Worm (Caenorhabditis elegans) whole organism, L1 larva: Measurements from ENCODE around the gene C45B2.3.

Source experiments
- C04F5.9 ChIP-seq: sonication (generic microtip); optimal IDR thresholded peaks from 2 replicates; lab custom pipeline; 2016; ENCODE audit warnings: missing genetic modification characterization, missing compliant biosample characterization
- C34B4.2 ChIP-seq: sonication (generic microtip); optimal IDR thresholded peaks from 2 replicates; lab custom pipeline; 2017; ENCODE audit warnings: mild to moderate bottlenecking, missing genetic modification characterization, missing compliant biosample characterization
- Y116A8C.19 ChIP-seq: sonication (generic microtip); optimal IDR thresholded peaks from 2 replicates; lab custom pipeline; 2016; ENCODE audit warnings: missing compliant biosample characterization, missing genetic modification characterization, borderline replicate concordance
- aha-1 ChIP-seq: fragments of 150-350 bp; optimal IDR thresholded peaks from 2 replicates; lab custom pipeline; 2014; ENCODE audit warnings: missing biosample characterization, missing genetic modification characterization
- aly-2 ChIP-seq: fragments of 150-350 bp; optimal IDR thresholded peaks from 2 replicates; lab custom pipeline; 2014; ENCODE audit warnings: missing biosample characterization, missing genetic modification characterization
- blmp-1 ChIP-seq: fragments of 150-350 bp; optimal IDR thresholded peaks from 2 replicates; lab custom pipeline; 2014; ENCODE audit warnings: missing biosample characterization, missing genetic modification characterization
- ceh-63 ChIP-seq: fragments of 200-800 bp; sonication (Bioruptor generic); optimal IDR thresholded peaks from 2 replicates; lab custom pipeline; 2018; ENCODE audit warnings: mild to moderate bottlenecking, missing genetic modification characterization, missing compliant biosample characterization
- ceh-8 ChIP-seq: fragments of 200-800 bp; sonication (Bioruptor generic); optimal IDR thresholded peaks from 2 replicates; lab custom pipeline; 2018; ENCODE audit warnings: mild to moderate bottlenecking, missing genetic modification characterization, moderate library complexity, missing compliant biosample characterization
- ceh-88 ChIP-seq: fragments of 200-800 bp; sonication (Bioruptor generic); IDR thresholded peaks from 2 replicates; pipeline ENCODE4 v1.3.6; 2022; ENCODE audit warnings: missing genetic modification characterization, missing compliant biosample characterization
- ceh-90 ChIP-seq: sonication (generic microtip); optimal IDR thresholded peaks from 2 replicates; lab custom pipeline; 2016; ENCODE audit warnings: missing genetic modification characterization, missing compliant biosample characterization
- dpl-1 ChIP-seq, 3 experiments: fragments of 150-350 bp in 2 of 3; sonication (generic microtip) in 1 of 3; optimal IDR thresholded peaks; 2 replicates each; lab custom pipeline; 2014 to 2017; ENCODE audit warnings: missing biosample characterization in 3 of 3, missing genetic modification characterization in 3 of 3, missing genetic modification reagents in 3 of 3
- egl-13 ChIP-seq: sonication (generic microtip); optimal IDR thresholded peaks from 2 replicates; lab custom pipeline; 2016; ENCODE audit warnings: missing genotype, missing genetic modification reagents, missing genetic modification characterization, missing compliant biosample characterization
- fkh-10 ChIP-seq: sonication (generic microtip); optimal IDR thresholded peaks from 2 replicates; lab custom pipeline; 2017; ENCODE audit warnings: missing biosample characterization, missing genetic modification reagents, missing genetic modification characterization
- fos-1 ChIP-seq: fragments of 150-350 bp; optimal IDR thresholded peaks from 2 replicates; lab custom pipeline; 2014; ENCODE audit warnings: missing biosample characterization, missing genetic modification characterization
- hlh-17 ChIP-seq: fragments of 200-800 bp; sonication (Bioruptor generic); optimal IDR thresholded peaks from 2 replicates; lab custom pipeline; 2018; ENCODE audit warnings: missing genetic modification characterization, mild to moderate bottlenecking, missing compliant biosample characterization, moderate library complexity, borderline replicate concordance
- hpl-2 ChIP-seq: fragments of 150-350 bp; optimal IDR thresholded peaks from 2 replicates; lab custom pipeline; 2014; ENCODE audit warnings: missing biosample characterization, missing genetic modification reagents, missing genetic modification characterization
- isw-1 ChIP-seq: fragments of 200-800 bp; sonication (Bioruptor generic); IDR thresholded peaks from 2 replicates; pipeline ENCODE4 v1.3.6; 2022; ENCODE audit warnings: missing genetic modification characterization, missing compliant biosample characterization
- lin-13 ChIP-seq: fragments of 150-350 bp; optimal IDR thresholded peaks from 2 replicates; lab custom pipeline; 2014; ENCODE audit warnings: missing biosample characterization, missing genetic modification reagents, missing genetic modification characterization
- lin-14 ChIP-seq: fragments of 200-800 bp; sonication (Bioruptor generic); optimal IDR thresholded peaks from 2 replicates; lab custom pipeline; 2018; ENCODE audit warnings: mild to moderate bottlenecking, missing genetic modification characterization, moderate library complexity, missing compliant biosample characterization
- lin-35 ChIP-seq, 2 experiments: fragments of 150-350 bp; optimal IDR thresholded peaks; 2 replicates each; lab custom pipeline; 2014; ENCODE audit warnings: missing biosample characterization in 2 of 2, missing genetic modification characterization in 2 of 2, missing genetic modification reagents in 2 of 2
- lin-39 ChIP-seq: fragments of 150-350 bp; optimal IDR thresholded peaks from 2 replicates; lab custom pipeline; 2014; ENCODE audit warnings: missing biosample characterization, missing genetic modification reagents, missing genetic modification characterization
- lsy-2 ChIP-seq, 2 experiments: fragments of 150-350 bp; optimal IDR thresholded peaks; 2 replicates each; lab custom pipeline; 2014; ENCODE audit warnings: missing biosample characterization in 2 of 2, missing genetic modification characterization in 2 of 2
- mab-9 ChIP-seq: fragments of 200-800 bp; sonication (Bioruptor generic); IDR thresholded peaks from 2 replicates; pipeline ENCODE4 v1.3.6; 2022; ENCODE audit warnings: missing genetic modification reagents, missing genetic modification characterization, missing compliant biosample characterization
- mep-1 ChIP-seq: fragments of 150-350 bp; optimal IDR thresholded peaks from 2 replicates; lab custom pipeline; 2014; ENCODE audit warnings: missing biosample characterization, missing genetic modification characterization
- nhr-11 ChIP-seq: fragments of 150-350 bp; optimal IDR thresholded peaks from 2 replicates; lab custom pipeline; 2014; ENCODE audit warnings: missing biosample characterization, missing genetic modification characterization
- nhr-20 ChIP-seq: sonication (generic microtip); optimal IDR thresholded peaks from 2 replicates; lab custom pipeline; 2016; ENCODE audit warnings: mild to moderate bottlenecking, missing genetic modification characterization, missing compliant biosample characterization
- nhr-237 ChIP-seq: fragments of 150-350 bp; optimal IDR thresholded peaks from 2 replicates; lab custom pipeline; 2014; ENCODE audit warnings: missing biosample characterization, missing genetic modification characterization
- nhr-28 ChIP-seq: fragments of 150-350 bp; optimal IDR thresholded peaks from 2 replicates; lab custom pipeline; 2014; ENCODE audit warnings: missing biosample characterization, missing genetic modification characterization
- nhr-47 ChIP-seq: sonication (generic microtip); optimal IDR thresholded peaks from 2 replicates; lab custom pipeline; 2016; ENCODE audit warnings: mild to moderate bottlenecking, missing genetic modification characterization, moderate library complexity, missing compliant biosample characterization
- nhr-71 ChIP-seq: sonication (generic microtip); optimal IDR thresholded peaks from 2 replicates; lab custom pipeline; 2016; ENCODE audit warnings: mild to moderate bottlenecking, missing genetic modification characterization, moderate library complexity, missing compliant biosample characterization
- nhr-76 ChIP-seq: sonication (generic microtip); optimal IDR thresholded peaks from 2 replicates; lab custom pipeline; 2017; ENCODE audit warnings: missing biosample characterization, missing genetic modification characterization
- nhr-77 ChIP-seq: fragments of 150-350 bp; optimal IDR thresholded peaks from 2 replicates; lab custom pipeline; 2014; ENCODE audit warnings: missing biosample characterization, missing genetic modification characterization
- nhr-84 ChIP-seq: sonication (generic microtip); optimal IDR thresholded peaks from 2 replicates; lab custom pipeline; 2017; ENCODE audit warnings: missing biosample characterization, missing genetic modification characterization
- nhr-85 ChIP-seq: sonication (generic microtip); peaks from one replicate; lab custom pipeline; 2016; ENCODE audit warnings: missing genetic modification characterization, inconsistent platforms, missing compliant biosample characterization
- nhr-90 ChIP-seq: sonication (generic microtip); optimal IDR thresholded peaks from 2 replicates; lab custom pipeline; 2016; ENCODE audit warnings: mild to moderate bottlenecking, missing genetic modification characterization, missing compliant biosample characterization; ENCODE audit not compliant: poor library complexity
- pag-3 ChIP-seq: sonication (generic microtip); optimal IDR thresholded peaks from 2 replicates; lab custom pipeline; 2017; ENCODE audit warnings: missing genetic modification characterization, mild to moderate bottlenecking, missing compliant biosample characterization, antibody characterized with exemption, borderline replicate concordance; ENCODE audit not compliant: insufficient read depth
- pqm-1 ChIP-seq: sonication (generic microtip); optimal IDR thresholded peaks from 3 replicates; lab custom pipeline; 2017; ENCODE audit warnings: missing biosample characterization, missing genetic modification characterization
- skn-1 ChIP-seq: fragments of 150-350 bp; optimal IDR thresholded peaks from 2 replicates; lab custom pipeline; 2014; ENCODE audit warnings: missing biosample characterization, missing genetic modification characterization
- snpc-4 ChIP-seq: fragments of 150-350 bp; optimal IDR thresholded peaks from 2 replicates; lab custom pipeline; 2014; ENCODE audit warnings: missing biosample characterization, missing genetic modification characterization
- snu-23 ChIP-seq: sonication (generic microtip); optimal IDR thresholded peaks from 2 replicates; lab custom pipeline; 2016; ENCODE audit warnings: missing genetic modification characterization, missing compliant biosample characterization
- sptf-1 ChIP-seq: fragments of 150-350 bp; optimal IDR thresholded peaks from 2 replicates; lab custom pipeline; 2014; ENCODE audit warnings: missing biosample characterization, missing genetic modification characterization
- swsn-7 ChIP-seq: sonication (generic microtip); optimal IDR thresholded peaks from 2 replicates; lab custom pipeline; 2016; ENCODE audit warnings: missing genetic modification characterization, missing compliant biosample characterization
- tbx-2 ChIP-seq: sonication (generic microtip); optimal IDR thresholded peaks from 2 replicates; lab custom pipeline; 2016; ENCODE audit warnings: missing genetic modification characterization, missing compliant biosample characterization
- unc-130 ChIP-seq: fragments of 150-350 bp; optimal IDR thresholded peaks from 2 replicates; lab custom pipeline; 2017; ENCODE audit warnings: missing biosample characterization, missing genetic modification characterization, inconsistent platforms
- unc-62 ChIP-seq: fragments of 150-350 bp; optimal IDR thresholded peaks from 2 replicates; lab custom pipeline; 2014; ENCODE audit warnings: missing biosample characterization, missing genetic modification reagents, missing genetic modification characterization
- xbp-1 ChIP-seq: sonication (generic microtip); optimal IDR thresholded peaks from 2 replicates; lab custom pipeline; 2016; ENCODE audit warnings: missing genetic modification characterization, missing compliant biosample characterization
- zag-1 ChIP-seq: fragments of 150-350 bp; optimal IDR thresholded peaks from 2 replicates; lab custom pipeline; 2014; ENCODE audit warnings: missing biosample characterization, missing genetic modification characterization
- zip-4 ChIP-seq: fragments of 200-800 bp; sonication (Bioruptor generic); optimal IDR thresholded peaks from 2 replicates; lab custom pipeline; 2018; ENCODE audit warnings: mild to moderate bottlenecking, missing genetic modification characterization, moderate library complexity, missing compliant biosample characterization

C45B2.3 gene

DNA sequence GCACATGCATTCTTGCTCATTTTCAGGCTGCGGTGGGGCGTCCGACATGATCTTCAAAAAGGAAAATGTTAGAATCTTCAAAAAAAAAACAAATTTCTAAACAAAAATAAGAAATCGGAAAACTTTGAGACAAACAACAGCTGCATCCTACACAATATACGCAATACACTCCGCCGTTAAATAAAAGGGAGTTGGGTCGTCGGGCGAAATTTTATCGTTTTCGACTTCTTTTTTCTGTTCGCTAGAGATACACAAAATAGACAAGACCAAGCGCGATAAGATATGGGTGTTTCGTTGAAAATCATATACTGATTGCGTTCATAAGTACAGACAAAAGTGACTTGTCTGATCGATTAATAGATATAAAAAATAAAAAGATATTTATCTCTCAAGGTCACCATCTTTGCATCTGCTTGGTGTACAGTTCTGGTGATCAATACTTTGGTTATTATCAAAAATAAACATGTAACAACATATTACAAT lies 26.6 kb downstream of the C45B2.3 start, which contains the start of gene kynu-1 (continued):
- no peak for TF ChIP-seq lin-35 (GFP tag; optimal IDR thresholded peaks at IDR 0.05; lab: Kevin White, UChicago)
- no peak for TF ChIP-seq ceh-88 (GFP tag; lab: Robert Waterston, UW)
- no peak for TF ChIP-seq xbp-1 (tag; lab: Kevin White, UChicago)
- no peak for TF ChIP-seq swsn-7 (tag; lab: Kevin White, UChicago)
- TF ChIP-seq mep-1 (tag; lab: Kevin White, UChicago), result no peak
- TF ChIP-seq snu-23, result peak; percentile 9
- no peak for TF ChIP-seq isw-1 (GFP tag; lab: Robert Waterston, UW)
- TF ChIP-seq nhr-28, result no peak
- no peak for TF ChIP-seq egl-13 (tag; lab: Kevin White, UChicago)
- TF ChIP-seq nhr-237 (tag; lab: Kevin White, UChicago), result no peak
- TF ChIP-seq Y116A8C.19 (tag; lab: Kevin White, UChicago), result no peak
- TF ChIP-seq nhr-76 (tag; lab: Kevin White, UChicago), result no peak
- TF ChIP-seq sptf-1 (tag; lab: Kevin White, UChicago), result no peak
- TF ChIP-seq C34B4.2 (tag; lab: Kevin White, UChicago), result no peak
- no peak for TF ChIP-seq snpc-4 (tag; lab: Kevin White, UChicago)
- no peak for TF ChIP-seq nhr-84 (tag; lab: Kevin White, UChicago)
- no peak for TF ChIP-seq pag-3 (tag; lab: Kevin White, UChicago)
- no peak for TF ChIP-seq fos-1 (tag; lab: Kevin White, UChicago)
- peak; percentile 19 for TF ChIP-seq nhr-71
- TF ChIP-seq mab-9, result no peak
- TF ChIP-seq tbx-2 (tag; lab: Kevin White, UChicago), result no peak
- TF ChIP-seq pqm-1 (tag; lab: Kevin White, UChicago), result no peak
- TF ChIP-seq lin-14 (GFP tag; lab: Kevin White, UChicago), result peak; percentile 62
- TF ChIP-seq nhr-47 (tag; lab: Kevin White, UChicago), result no peak
- no peak for TF ChIP-seq C04F5.9
- peak; percentile 71 for TF ChIP-seq nhr-85 (tag; lab: Kevin White, UChicago)
- TF ChIP-seq zip-4, result no peak
- TF ChIP-seq aly-2 (tag; lab: Kevin White, UChicago), result no peak
- TF ChIP-seq nhr-90 (tag; lab: Kevin White, UChicago), result peak; percentile 25
- TF ChIP-seq lin-39, result no peak
- no peak for TF ChIP-seq fkh-10
- no peak for TF ChIP-seq aha-1
- no peak for TF ChIP-seq hpl-2 (GFP tag; lab: Kevin White, UChicago)
- TF ChIP-seq skn-1, result no peak
- TF ChIP-seq unc-62 (GFP tag; lab: Kevin White, UChicago), result no peak
- TF ChIP-seq blmp-1, result peak; percentile 90

- TF ChIP-seq nhr-20 (tag; lab: Kevin White, UChicago) (peak; percentile 46), lin-14 (GFP tag; lab: Kevin White, UChicago) (no peak), hlh-17 (GFP tag; lab: Kevin White, UChicago) (no peak)
Observed at ce11 chrX:6112817-6113216, 30.1 kb downstream of the C45B2.3 start, which contains the start of gene prx-3. Gene prx-3, minus strand, starts transcription at chrX:6112917.

ce11 chrX:6115502-6115901 lies 32.7 kb downstream of the C45B2.3 start, which contains the start of gene C15H9.3:
Gene C15H9.3, plus strand, starts transcription at chrX:6115802.
- TF ChIP-seq lsy-2 (tag; optimal IDR thresholded peaks at IDR 0.05; lab: Kevin White, UChicago) (no peak), nhr-77 (tag; lab: Kevin White, UChicago) (no peak), ceh-63 (GFP tag; lab: Kevin White, UChicago) (no peak), nhr-11 (tag; lab: Kevin White, UChicago) (no peak), fkh-10 (no peak), zag-1 (no peak), ceh-90 (no peak), unc-130 (tag; lab: Kevin White, UChicago) (no peak), lin-13 (GFP tag; lab: Kevin White, UChicago) (no peak), nhr-47 (tag; lab: Kevin White, UChicago) (no peak), isw-1 (GFP tag; lab: Robert Waterston, UW) (no peak), dpl-1 (GFP tag; optimal IDR thresholded peaks at IDR 0.05; lab: Kevin White, UChicago) (no peak), ceh-8 (no peak)
